Worm (Caenorhabditis elegans) whole organism, young adult: ENCODE data around the gene far-4.

ENCODE experiments used
- F23B12.7 ChIP-seq: sonication (generic microtip); optimal IDR thresholded peaks from 2 replicates; lab custom pipeline; 2017; ENCODE audit warnings: missing genetic modification characterization, mild to moderate bottlenecking, missing compliant biosample characterization, antibody characterized with exemption, moderate library complexity; ENCODE audit not compliant: insufficient read depth
- die-1 ChIP-seq: sonication (generic microtip); optimal IDR thresholded peaks from 2 replicates; lab custom pipeline; 2016; ENCODE audit warnings: missing genotype, mild to moderate bottlenecking, missing genetic modification characterization, missing compliant biosample characterization
- fkh-3 ChIP-seq: sonication (generic microtip); optimal IDR thresholded peaks from 2 replicates; lab custom pipeline; 2016; ENCODE audit warnings: mild to moderate bottlenecking, missing genetic modification characterization, missing compliant biosample characterization
- let-607 ChIP-seq, 2 experiments: fragments of 200-800 bp in 1 of 2; sonication (Bioruptor generic) in 1 of 2; sonication (generic microtip) in 1 of 2; optimal IDR thresholded peaks; 2 replicates each; lab custom pipeline; 2016 to 2018; ENCODE audit warnings: mild to moderate bottlenecking in 2 of 2, missing compliant biosample characterization in 2 of 2, missing genetic modification characterization in 2 of 2, moderate library complexity in 2 of 2, missing genotype in 1 of 2
- pha-4 ChIP-seq: fragments of 150-350 bp; sonication (generic microtip); optimal IDR thresholded peaks from 2 replicates; lab custom pipeline; 2014; ENCODE audit warnings: missing biosample characterization, missing genetic modification reagents, missing genetic modification characterization

ce11 chrV:13009271-13009670, 9.8 kb upstream of the far-4 start:
- no peak for TF ChIP-seq die-1
- TF ChIP-seq fkh-3: no peak
- no peak for TF ChIP-seq pha-4 (tag; lab: Kevin White, UChicago)
- TF ChIP-seq let-607 (tag; optimal IDR thresholded peaks at IDR 0.05; lab: Kevin White, UChicago): no peak
- TF ChIP-seq F23B12.7: no peak
